Fruit fly (Drosophila melanogaster) whole organism, embryonic: ENCODE results near the gene CG31191.

ENCODE experiments used
- Adf1 ChIP-seq: fragments of 200-800 bp; sonication (Bioruptor generic); IDR thresholded peaks from 2 replicates; pipeline ENCODE4 v1.3.6; 2022; ENCODE audit warnings: missing biosample characterization, missing genetic modification characterization
- Asciz ChIP-seq: fragments of 200-800 bp; sonication (Bioruptor generic); optimal IDR thresholded peaks from 2 replicates; lab custom pipeline; 2017; ENCODE audit warnings: missing biosample characterization, mild to moderate bottlenecking, missing genetic modification characterization, missing genetic modification reagents
- B-H2 ChIP-seq: fragments of 200-800 bp; sonication (Bioruptor generic); optimal IDR thresholded peaks from 2 replicates; lab custom pipeline; 2018; ENCODE audit warnings: missing biosample characterization, mild to moderate bottlenecking, missing genetic modification characterization
- Blimp-1 ChIP-seq: fragments of 200-800 bp; sonication (Bioruptor generic); optimal IDR thresholded peaks from 3 replicates; lab custom pipeline; 2018; ENCODE audit warnings: missing biosample characterization, missing genetic modification characterization, mild to moderate bottlenecking, moderate library complexity, missing genetic modification reagents
- CG10565 ChIP-seq: fragments of 200-800 bp; sonication (Bioruptor generic); optimal IDR thresholded peaks from 3 replicates; lab custom pipeline; 2016; ENCODE audit warnings: missing biosample characterization, mild to moderate bottlenecking, missing genetic modification characterization
- CG13775 ChIP-seq: fragments of 200-800 bp; sonication (Bioruptor generic); optimal IDR thresholded peaks from 3 replicates; lab custom pipeline; 2017; ENCODE audit warnings: missing biosample characterization, mild to moderate bottlenecking, missing genetic modification characterization
- CG13894 ChIP-seq: fragments of 200-800 bp; sonication (Bioruptor generic); optimal IDR thresholded peaks from 3 replicates; lab custom pipeline; 2018; ENCODE audit warnings: missing biosample characterization, mild to moderate bottlenecking, missing genetic modification characterization, moderate library complexity
- CG14014 ChIP-seq: fragments of 200-800 bp; sonication (Bioruptor generic); IDR thresholded peaks from 2 replicates; pipeline ENCODE4 v1.3.6; 2022; ENCODE audit warnings: missing biosample characterization, missing genetic modification characterization
- CG1647 ChIP-seq: fragments of 200-800 bp; sonication (Bioruptor generic); optimal IDR thresholded peaks from 3 replicates; lab custom pipeline; 2016; ENCODE audit warnings: missing biosample characterization, missing genetic modification characterization
- CG17568 ChIP-seq: fragments of 200-800 bp; sonication (Bioruptor generic); optimal IDR thresholded peaks from 2 replicates; lab custom pipeline; 2018; ENCODE audit warnings: missing biosample characterization, mild to moderate bottlenecking, missing genetic modification characterization, moderate library complexity
- CG1792 ChIP-seq: fragments of 200-800 bp; sonication (Bioruptor generic); optimal IDR thresholded peaks from 2 replicates; lab custom pipeline; 2016; ENCODE audit warnings: missing biosample characterization, missing genetic modification characterization
- CG3847 ChIP-seq: fragments of 200-800 bp; sonication (Bioruptor generic); IDR thresholded peaks from 2 replicates; pipeline ENCODE4 v1.3.6; 2022; ENCODE audit warnings: missing biosample characterization, missing genetic modification characterization
- CG4404 ChIP-seq: fragments of 200-800 bp; sonication (Bioruptor generic); IDR thresholded peaks from 2 replicates; pipeline ENCODE4 v1.3.6; 2022; ENCODE audit warnings: missing biosample characterization, missing genetic modification characterization
- CG4617 ChIP-seq: fragments of 200-800 bp; sonication (Bioruptor generic); optimal IDR thresholded peaks from 3 replicates; lab custom pipeline; 2016; ENCODE audit warnings: missing biosample characterization, missing genetic modification characterization, borderline replicate concordance
- CG6272 ChIP-seq: fragments of 200-800 bp; sonication (Bioruptor generic); IDR thresholded peaks from 2 replicates; pipeline ENCODE4 v1.3.6; 2022; ENCODE audit warnings: missing biosample characterization, missing genetic modification characterization
- CG6765 ChIP-seq: fragments of 200-800 bp; sonication (Bioruptor generic); optimal IDR thresholded peaks from 3 replicates; lab custom pipeline; 2017; ENCODE audit warnings: missing biosample characterization, mild to moderate bottlenecking, missing genetic modification characterization
- CG7556 ChIP-seq: fragments of 200-800 bp; sonication (Bioruptor generic); optimal IDR thresholded peaks from 2 replicates; lab custom pipeline; 2017; ENCODE audit warnings: missing biosample characterization, mild to moderate bottlenecking, missing genetic modification characterization
- CG7839 ChIP-seq: fragments of 200-800 bp; sonication (Bioruptor generic); optimal IDR thresholded peaks from 3 replicates; lab custom pipeline; 2018; ENCODE audit warnings: missing biosample characterization, mild to moderate bottlenecking, missing genetic modification characterization, moderate library complexity
- CG9932 ChIP-seq: fragments of 200-800 bp; sonication (Bioruptor generic); IDR thresholded peaks from 2 replicates; pipeline ENCODE4 v1.3.6; 2022; ENCODE audit warnings: missing biosample characterization, missing genetic modification characterization
- CoRest ChIP-seq: fragments of 200-800 bp; sonication (Bioruptor generic); optimal IDR thresholded peaks from 3 replicates; lab custom pipeline; 2018; ENCODE audit warnings: missing biosample characterization, mild to moderate bottlenecking, missing genetic modification characterization, moderate library complexity
- Dll ChIP-seq: fragments of 200-800 bp; sonication (Bioruptor generic); IDR thresholded peaks from 4 replicates; pipeline ENCODE4 v1.3.6; 2022; ENCODE audit warnings: missing biosample characterization, missing genetic modification characterization; ENCODE audit not compliant: partially characterized antibody
- Fer1 ChIP-seq: fragments of 200-800 bp; sonication (Bioruptor generic); optimal IDR thresholded peaks from 2 replicates; lab custom pipeline; 2017; ENCODE audit warnings: missing biosample characterization, mild to moderate bottlenecking, missing genetic modification characterization
- Hmx ChIP-seq: fragments of 200-800 bp; sonication (Bioruptor generic); optimal IDR thresholded peaks from 2 replicates; lab custom pipeline; 2016; ENCODE audit warnings: missing biosample characterization, missing genetic modification characterization
- MBD-R2 ChIP-seq: fragments of 200-800 bp; sonication (Bioruptor generic); IDR thresholded peaks from 2 replicates; pipeline ENCODE4 v1.3.6; 2022; ENCODE audit warnings: missing biosample characterization, missing genetic modification characterization
- Neu2 ChIP-seq: fragments of 200-800 bp; sonication (Bioruptor generic); optimal IDR thresholded peaks from 3 replicates; lab custom pipeline; 2016; ENCODE audit warnings: missing biosample characterization, missing genetic modification characterization, borderline replicate concordance
- PHDP ChIP-seq: fragments of 200-800 bp; sonication (Bioruptor generic); optimal IDR thresholded peaks from 3 replicates; lab custom pipeline; 2018; ENCODE audit warnings: missing biosample characterization, mild to moderate bottlenecking, missing genetic modification characterization, moderate library complexity
- Pdp1 ChIP-seq, 2 experiments: fragments of 200-800 bp; sonication (Bioruptor generic); optimal IDR thresholded peaks; 3 replicates each; lab custom pipeline; 2016; ENCODE audit warnings: missing biosample characterization in 2 of 2, missing genetic modification characterization in 2 of 2, mild to moderate bottlenecking in 1 of 2, moderate library complexity in 1 of 2
- Sin3A ChIP-seq: fragments of >200 bp; optimal IDR thresholded peaks from 2 replicates; lab custom pipeline; 2018
- Sox100B ChIP-seq: fragments of 200-800 bp; sonication (Bioruptor generic); optimal IDR thresholded peaks from 3 replicates; lab custom pipeline; 2018; ENCODE audit warnings: missing biosample characterization, mild to moderate bottlenecking, missing genetic modification characterization
- Spps ChIP-seq: fragments of 200-800 bp; sonication (Bioruptor generic); optimal IDR thresholded peaks from 2 replicates; lab custom pipeline; 2018; ENCODE audit warnings: missing biosample characterization, mild to moderate bottlenecking, missing genetic modification characterization
- ara ChIP-seq: fragments of 200-800 bp; sonication (Bioruptor generic); IDR thresholded peaks from 2 replicates; pipeline ENCODE4 v1.3.6; 2022; ENCODE audit warnings: missing biosample characterization, missing genetic modification characterization
- ash1 ChIP-seq: fragments of 200-800 bp; sonication (Bioruptor generic); optimal IDR thresholded peaks from 2 replicates; lab custom pipeline; 2018; ENCODE audit warnings: missing biosample characterization, mild to moderate bottlenecking, missing genetic modification characterization
- bowl ChIP-seq: fragments of 200-800 bp; sonication (Bioruptor generic); IDR thresholded peaks from 2 replicates; pipeline ENCODE4 v1.3.6; 2022; ENCODE audit warnings: missing biosample characterization, missing genetic modification characterization
- cwo ChIP-seq: fragments of 200-800 bp; sonication (Bioruptor generic); optimal IDR thresholded peaks from 3 replicates; lab custom pipeline; 2017; ENCODE audit warnings: missing biosample characterization, missing genetic modification characterization, mild to moderate bottlenecking, moderate library complexity, missing genetic modification reagents
- dati ChIP-seq: fragments of 200-800 bp; sonication (Bioruptor generic); IDR thresholded peaks from 2 replicates; pipeline ENCODE4 v1.3.6; 2022; ENCODE audit warnings: missing biosample characterization, missing genetic modification characterization
- dmrt99B ChIP-seq: fragments of 200-800 bp; sonication (Bioruptor generic); optimal IDR thresholded peaks from 2 replicates; lab custom pipeline; 2018; ENCODE audit warnings: missing biosample characterization, mild to moderate bottlenecking, missing genetic modification characterization, moderate library complexity
- en ChIP-seq: fragments of 200-800 bp; sonication (Bioruptor generic); optimal IDR thresholded peaks from 2 replicates; lab custom pipeline; 2016; ENCODE audit warnings: missing biosample characterization, missing genetic modification characterization
- gem ChIP-seq: fragments of 200-800 bp; sonication (Bioruptor generic); optimal IDR thresholded peaks from 2 replicates; lab custom pipeline; 2019; ENCODE audit warnings: missing biosample characterization, mild to moderate bottlenecking, missing genetic modification characterization, moderate library complexity
- grau ChIP-seq: fragments of 200-800 bp; optimal IDR thresholded peaks from 3 replicates; lab custom pipeline; 2019; ENCODE audit warnings: missing biosample characterization, mild to moderate bottlenecking, missing genetic modification characterization, moderate library complexity
- lab ChIP-seq: fragments of 200-800 bp; sonication (Bioruptor generic); optimal IDR thresholded peaks from 3 replicates; lab custom pipeline; 2017; ENCODE audit warnings: missing biosample characterization, missing genetic modification characterization, mild to moderate bottlenecking, moderate library complexity, missing genetic modification reagents
- mld ChIP-seq: fragments of 200-800 bp; sonication (Bioruptor generic); IDR thresholded peaks from 3 replicates; pipeline ENCODE4 v1.3.6; 2022; ENCODE audit warnings: missing biosample characterization, missing genetic modification characterization; ENCODE audit not compliant: partially characterized antibody
- nmo ChIP-seq: fragments of 200-800 bp; sonication (Bioruptor generic); optimal IDR thresholded peaks from 2 replicates; lab custom pipeline; 2018; ENCODE audit warnings: missing biosample characterization, mild to moderate bottlenecking, missing genetic modification characterization, moderate library complexity
- pan ChIP-seq, 4 experiments: fragments of >200 bp in 3 of 4; fragments of 200-800 bp in 1 of 4; sonication (Bioruptor generic) in 1 of 4; optimal IDR thresholded peaks in 3 of 4; IDR thresholded peaks in 1 of 4; 2 replicates each; pipeline versions ENCODE4 v1.3.6 to Lab custom; 2017 to 2022; ENCODE audit warnings: missing biosample characterization in 2 of 4, missing genetic modification characterization in 2 of 4, mixed read lengths in 1 of 4
- pzg ChIP-seq: fragments of 200-800 bp; sonication (Bioruptor generic); optimal IDR thresholded peaks from 3 replicates; lab custom pipeline; 2018; ENCODE audit warnings: missing biosample characterization, mild to moderate bottlenecking, missing genetic modification characterization, moderate library complexity
- toy ChIP-seq: fragments of 200-800 bp; sonication (Bioruptor generic); IDR thresholded peaks from 2 replicates; pipeline ENCODE4 v1.3.6; 2022; ENCODE audit warnings: missing biosample characterization, missing genetic modification characterization

CG31191 gene

DNA sequence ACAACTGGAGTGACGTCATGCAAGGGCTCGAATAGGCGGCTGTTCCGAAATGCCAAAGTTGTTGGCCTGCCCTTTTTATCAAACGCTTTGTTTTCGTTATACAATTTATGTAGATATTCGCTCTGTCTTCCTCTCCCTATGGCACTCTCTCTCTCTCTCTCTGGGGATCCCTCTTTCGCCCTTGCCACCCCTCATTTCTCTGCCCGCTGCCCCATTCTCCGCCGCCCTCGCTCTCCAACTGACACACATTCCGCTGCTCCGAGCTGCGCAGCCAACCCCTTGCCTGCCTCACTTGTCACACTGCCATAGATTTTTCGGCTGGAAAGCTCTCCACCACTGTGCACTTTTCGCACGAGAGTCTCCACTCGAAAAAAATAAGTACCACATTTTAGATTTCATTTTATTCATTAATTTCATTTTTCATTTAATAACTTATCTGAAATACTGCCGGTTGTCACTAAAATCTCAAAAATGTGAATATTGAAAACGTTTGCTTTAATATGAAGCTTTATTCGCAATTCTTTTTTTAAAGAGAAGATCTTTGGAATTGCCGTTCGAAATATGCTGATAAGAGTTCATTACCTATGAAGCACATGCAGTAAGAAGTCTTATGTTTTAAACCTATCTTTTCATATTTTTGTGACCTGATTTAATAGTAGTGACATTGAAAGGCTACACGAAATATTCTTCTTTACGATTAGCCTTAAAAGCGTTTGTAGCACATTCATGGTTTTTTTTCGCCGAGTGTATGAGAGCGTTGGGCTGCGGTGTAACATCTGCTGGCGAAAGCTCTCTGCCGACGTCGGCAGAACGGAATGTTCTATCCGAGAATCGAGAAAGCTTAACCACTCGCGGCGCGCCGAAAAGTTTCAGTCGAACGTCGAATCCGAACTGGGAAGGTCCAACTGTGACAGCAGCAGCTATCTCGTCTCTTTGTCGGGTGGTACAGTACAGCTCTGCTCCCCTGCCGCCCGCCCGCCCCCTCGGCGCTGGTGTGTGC, 11.8 kb upstream of the CG31191 start (continued):
- TF ChIP-seq Pdp1 (GFP tag; optimal IDR thresholded peaks at IDR 0.05; lab: Kevin White, UChicago): peak; percentile 87 to 99
- TF ChIP-seq Adf1: peak; percentile 97
- peak; percentile 51 for TF ChIP-seq CG3847 (GFP tag; lab: Robert Waterston, UW)
- TF ChIP-seq Spps (tag; lab: Kevin White, UChicago): peak; percentile 11
- peak; percentile 95 for TF ChIP-seq CoRest (tag; lab: Kevin White, UChicago)
- peak; percentile 74 for TF ChIP-seq CG9932 (GFP tag; lab: Robert Waterston, UW)
- TF ChIP-seq gem: peak; percentile 91
- peak; percentile 78 for TF ChIP-seq CG1647
- peak; percentile 53 for TF ChIP-seq en
- no peak for TF ChIP-seq Dll

dm6 chr3R:20955932-20956636, 10.8 kb upstream of the CG31191 start:
- TF ChIP-seq CG13775 (GFP tag; lab: Kevin White, UChicago) (no peak), dati (GFP tag; lab: Robert Waterston, UW) (no peak), Neu2 (GFP tag; lab: Kevin White, UChicago) (no peak), CG6272 (GFP tag; lab: Robert Waterston, UW) (no peak), CG4617 (no peak), Sox100B (GFP tag; lab: Kevin White, UChicago) (no peak), CG4404 (GFP tag; lab: Robert Waterston, UW) (no peak), Blimp-1 (GFP tag; lab: Kevin White, UChicago) (no peak), mld (no peak), CG9932 (GFP tag; lab: Robert Waterston, UW) (0 out of 2 replicates have a peak, but pooled peaks have one; percentile 5), bowl (no peak), CG13894 (tag; lab: Kevin White, UChicago) (peak; percentile 88), ara (GFP tag; lab: Robert Waterston, UW) (no peak), toy (no peak), Fer1 (GFP tag; lab: Kevin White, UChicago) (peak; percentile 52), CG7556 (GFP tag; lab: Kevin White, UChicago) (peak; percentile 40), CG6765 (peak; percentile 10), Asciz (GFP tag; lab: Kevin White, UChicago) (no peak), cwo (no peak), CG7839 (tag; lab: Kevin White, UChicago) (peak; percentile 4), ash1 (no peak), grau (peak; percentile 20), nmo (GFP tag; lab: Kevin White, UChicago) (peak; percentile 8), dmrt99B (tag; lab: Kevin White, UChicago) (peak; percentile 35), MBD-R2 (GFP tag; lab: Robert Waterston, UW) (peak; percentile 9; the same call in 1 of the 2 replicates), lab (GFP tag; lab: Kevin White, UChicago) (peak; percentile 63), B-H2 (GFP tag; lab: Kevin White, UChicago) (no peak), pzg (no peak), CG17568 (GFP tag; lab: Kevin White, UChicago) (no peak), PHDP (no peak), CG10565 (GFP tag; lab: Kevin White, UChicago) (no peak), CG1792 (GFP tag; lab: Kevin White, UChicago) (no peak), Sin3A (no peak), pan (optimal IDR thresholded peaks at IDR 0.05; lab: Kevin White, UChicago) (no peak), pan (GFP tag; optimal IDR thresholded peaks at IDR 0.05 in 1 of 2, IDR thresholded peaks at IDR 0.05 in 1 of 2) (no peak), Hmx (GFP tag; lab: Kevin White, UChicago) (no peak), CG14014 (peak; percentile 29; the same call in 1 of the 2 replicates)
